Fruit fly (Drosophila melanogaster): ENCODE measurements around the gene wrd.

The wrd gene

DNA sequence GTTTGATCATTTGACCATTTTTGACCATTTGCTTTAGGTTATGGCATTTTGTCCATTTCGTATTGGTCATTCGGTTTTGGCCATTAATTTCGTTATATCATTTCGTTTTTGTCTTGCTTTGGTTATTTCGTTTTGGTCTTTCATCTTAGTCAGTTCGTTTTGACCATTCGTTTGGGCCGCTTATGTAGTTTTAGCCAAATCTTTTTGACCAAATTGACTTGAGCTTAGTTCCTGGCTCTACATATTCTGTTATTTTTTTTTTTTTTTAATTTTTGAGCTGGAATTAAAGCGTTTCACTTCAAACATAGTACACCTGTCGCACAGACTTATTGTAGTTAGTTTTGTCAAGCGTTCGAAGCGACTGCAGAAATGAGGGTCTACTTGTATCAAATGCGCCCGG, 9.2 kb upstream of the wrd start, which contains the start of gene CG14315:
CG14315 (plus strand) TSS at position 301 of the 400 bp plus-strand sequence.
- no peak for TF ChIP-seq psq (optimal IDR thresholded peaks at IDR 0.05)
- no peak for TF ChIP-seq pan (optimal IDR thresholded peaks at IDR 0.05)
- TF ChIP-seq CG8478 (optimal IDR thresholded peaks at IDR 0.05): no peak
- TF ChIP-seq EcR (GFP tag; optimal IDR thresholded peaks at IDR 0.05): no peak
- TF ChIP-seq Dll (optimal IDR thresholded peaks at IDR 0.05): no peak
- no peak for TF ChIP-seq usp (GFP tag; optimal IDR thresholded peaks at IDR 0.05)

- TF ChIP-seq psq (optimal IDR thresholded peaks at IDR 0.05) (no peak), usp (GFP tag; optimal IDR thresholded peaks at IDR 0.05) (no peak), Dll (optimal IDR thresholded peaks at IDR 0.05) (no peak)
These were observed 7.3 kb upstream of the wrd start for dm6 chr3R:18160165-18160814.

DNA sequence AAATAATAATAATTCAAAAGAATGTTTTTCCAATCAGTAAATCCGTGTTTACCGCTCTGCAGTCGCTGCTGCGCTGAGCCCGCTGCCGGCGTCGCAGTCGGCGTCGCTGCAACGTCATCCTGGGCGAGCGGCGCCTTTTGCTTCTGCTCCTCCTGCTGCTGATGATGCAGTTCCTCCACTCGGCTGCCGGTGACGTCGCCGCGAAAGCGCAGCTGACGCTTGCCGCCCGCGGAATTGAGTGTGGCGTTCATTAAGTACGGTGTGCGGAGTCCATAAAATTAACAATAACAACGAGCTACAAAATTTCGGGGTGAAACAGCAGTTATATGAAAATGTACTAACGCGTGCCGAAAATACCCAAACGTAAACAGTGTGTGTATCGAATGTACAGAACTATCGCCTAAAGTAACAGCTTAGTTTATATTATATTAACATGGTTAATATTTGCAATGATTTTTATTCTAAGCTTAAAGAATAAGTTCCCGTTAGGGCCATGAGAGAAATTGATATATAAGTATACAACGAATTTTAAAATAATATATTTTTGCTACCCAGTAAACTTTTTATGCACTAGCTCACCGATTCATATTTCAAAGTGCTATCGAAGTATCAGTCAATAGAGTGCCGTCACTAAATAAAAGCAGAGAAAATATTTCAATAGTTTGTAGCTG, 3.4 kb upstream of the wrd start, which contains the start of the genes CG7218 and Cbp20:
CG7218 (minus strand) TSS at position 346 of the 671 bp plus-strand sequence.
Cbp20 (plus strand) TSS at position 610 of the 671 bp plus-strand sequence.
- TF ChIP-seq CG8478 (optimal IDR thresholded peaks at IDR 0.05): no peak
- TF ChIP-seq pan (optimal IDR thresholded peaks at IDR 0.05): no peak
- no peak for TF ChIP-seq psq (optimal IDR thresholded peaks at IDR 0.05)
- TF ChIP-seq EcR (GFP tag; optimal IDR thresholded peaks at IDR 0.05): no peak
- no peak for TF ChIP-seq Dll (optimal IDR thresholded peaks at IDR 0.05)
- no peak for TF ChIP-seq usp (GFP tag; optimal IDR thresholded peaks at IDR 0.05)

DNA sequence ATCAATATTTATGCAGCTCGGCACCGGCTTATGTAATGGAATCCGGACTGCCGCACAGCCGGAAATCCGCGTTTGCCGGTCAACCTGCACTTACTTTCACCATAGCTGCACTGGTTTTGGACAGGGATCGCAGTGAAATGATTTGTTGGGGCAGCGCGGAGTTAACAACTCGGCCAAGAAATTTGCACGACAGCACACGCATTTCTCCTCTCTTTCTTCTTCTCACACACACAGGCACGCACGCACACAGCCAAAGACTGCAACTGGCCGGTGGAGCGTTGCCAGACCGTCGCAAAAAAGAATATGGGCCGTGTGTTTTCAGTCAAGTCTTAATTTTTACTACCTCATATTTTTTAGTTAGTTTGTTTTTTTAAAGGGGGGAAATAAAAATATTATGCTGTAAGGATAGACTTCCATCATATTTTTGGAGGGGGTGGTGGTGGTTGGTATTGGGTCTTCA, 1.3 kb upstream of the wrd start:
- TF ChIP-seq CG8478 (optimal IDR thresholded peaks at IDR 0.05) (no peak), usp (GFP tag; optimal IDR thresholded peaks at IDR 0.05) (no peak), EcR (GFP tag; optimal IDR thresholded peaks at IDR 0.05) (no peak), Dll (optimal IDR thresholded peaks at IDR 0.05) (no peak), pan (optimal IDR thresholded peaks at IDR 0.05) (no peak), psq (optimal IDR thresholded peaks at IDR 0.05) (no peak)

- no peak for TF ChIP-seq EcR (GFP tag; optimal IDR thresholded peaks at IDR 0.05)
- no peak for TF ChIP-seq pan (optimal IDR thresholded peaks at IDR 0.05)
- no peak for TF ChIP-seq CG8478 (optimal IDR thresholded peaks at IDR 0.05)
- no peak for TF ChIP-seq psq (optimal IDR thresholded peaks at IDR 0.05)
- no peak for TF ChIP-seq Dll (optimal IDR thresholded peaks at IDR 0.05)
- no peak for TF ChIP-seq usp (GFP tag; optimal IDR thresholded peaks at IDR 0.05)
These were observed 463 bp upstream of the wrd start, which contains the start of the genes CG7215 and Prx5 for dm6 chr3R:18167173-18167415. TSS of gene CG7215 (minus strand) at chr3R:18167273. TSS of gene Prx5 (minus strand) at chr3R:18167273.

DNA sequence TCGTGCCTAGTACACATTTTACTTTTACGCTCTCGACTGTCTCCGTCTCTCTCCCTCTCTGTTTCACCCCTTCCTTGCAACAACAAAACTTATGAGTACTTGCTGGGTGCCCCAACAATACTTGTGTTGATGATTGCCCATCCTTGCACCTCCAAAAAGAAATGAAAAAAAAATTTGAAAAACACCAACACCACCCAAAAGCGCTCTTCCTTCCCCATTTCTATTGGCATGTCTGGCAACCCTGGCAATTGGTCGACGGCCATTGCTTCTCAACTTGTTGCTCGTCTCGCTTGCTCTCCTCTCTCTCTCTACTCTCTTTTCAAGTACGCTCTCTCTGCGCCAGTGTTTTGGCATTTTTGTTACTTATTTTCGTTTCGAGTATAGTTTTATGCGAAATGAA, 841 bp downstream of the wrd start:
- TF ChIP-seq CG8478 (optimal IDR thresholded peaks at IDR 0.05) (no peak), Dll (optimal IDR thresholded peaks at IDR 0.05) (peak; percentile 96), usp (GFP tag; optimal IDR thresholded peaks at IDR 0.05) (no peak)

DNA sequence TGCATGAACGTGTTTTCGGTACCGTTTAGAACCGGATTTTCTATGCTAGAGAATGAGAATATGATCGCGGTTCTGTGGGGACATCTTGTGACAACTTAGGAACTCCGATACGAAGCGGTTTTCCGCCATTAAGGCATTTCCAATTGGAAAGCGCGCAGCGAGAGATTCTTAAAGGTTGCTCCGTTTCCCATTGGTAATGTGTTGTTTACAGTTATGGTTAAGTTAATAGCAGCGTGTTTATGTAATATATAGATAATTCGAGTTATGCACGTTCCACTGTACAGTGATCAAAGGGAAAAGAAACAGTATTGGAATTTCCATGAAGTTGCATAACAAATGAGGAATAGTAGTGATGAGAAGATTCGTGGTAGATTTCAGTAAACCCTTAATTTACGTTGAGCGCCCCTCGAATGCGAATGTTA, 1.4 kb downstream of the wrd start:
- TF ChIP-seq usp (GFP tag; optimal IDR thresholded peaks at IDR 0.05): no peak
- TF ChIP-seq CG8478 (optimal IDR thresholded peaks at IDR 0.05): no peak
- no peak for TF ChIP-seq psq (optimal IDR thresholded peaks at IDR 0.05)
- no peak for TF ChIP-seq EcR (GFP tag; optimal IDR thresholded peaks at IDR 0.05)
- no peak for TF ChIP-seq Dll (optimal IDR thresholded peaks at IDR 0.05)

- no peak for TF ChIP-seq usp (GFP tag; optimal IDR thresholded peaks at IDR 0.05)
- TF ChIP-seq psq (optimal IDR thresholded peaks at IDR 0.05): no peak
- no peak for TF ChIP-seq CG8478 (optimal IDR thresholded peaks at IDR 0.05)
- TF ChIP-seq pan (optimal IDR thresholded peaks at IDR 0.05): no peak
- TF ChIP-seq Dll (optimal IDR thresholded peaks at IDR 0.05): no peak
- TF ChIP-seq EcR (GFP tag; optimal IDR thresholded peaks at IDR 0.05): no peak
These were observed 2.5 kb downstream of the wrd start for dm6 chr3R:18169982-18170531.

- no peak for TF ChIP-seq EcR (GFP tag; optimal IDR thresholded peaks at IDR 0.05)
- no peak for TF ChIP-seq pan (optimal IDR thresholded peaks at IDR 0.05)
- no peak for TF ChIP-seq CG8478 (optimal IDR thresholded peaks at IDR 0.05)
- TF ChIP-seq Dll (optimal IDR thresholded peaks at IDR 0.05): no peak
- TF ChIP-seq psq (optimal IDR thresholded peaks at IDR 0.05): no peak
- no peak for TF ChIP-seq usp (GFP tag; optimal IDR thresholded peaks at IDR 0.05)
These were observed 4.7 kb downstream of the wrd start for dm6 chr3R:18171983-18172967.

- no peak for TF ChIP-seq CG8478 (optimal IDR thresholded peaks at IDR 0.05)
- no peak for TF ChIP-seq EcR (GFP tag; optimal IDR thresholded peaks at IDR 0.05)
- TF ChIP-seq psq (optimal IDR thresholded peaks at IDR 0.05): no peak
- TF ChIP-seq pan (optimal IDR thresholded peaks at IDR 0.05): no peak
- no peak for TF ChIP-seq usp (GFP tag; optimal IDR thresholded peaks at IDR 0.05)
- no peak for TF ChIP-seq Dll (optimal IDR thresholded peaks at IDR 0.05)
These were observed 15.7 kb downstream of the wrd start, which contains the start of gene cdm for dm6 chr3R:18183244-18183643. TSS of gene cdm (minus strand) at chr3R:18183479.

DNA sequence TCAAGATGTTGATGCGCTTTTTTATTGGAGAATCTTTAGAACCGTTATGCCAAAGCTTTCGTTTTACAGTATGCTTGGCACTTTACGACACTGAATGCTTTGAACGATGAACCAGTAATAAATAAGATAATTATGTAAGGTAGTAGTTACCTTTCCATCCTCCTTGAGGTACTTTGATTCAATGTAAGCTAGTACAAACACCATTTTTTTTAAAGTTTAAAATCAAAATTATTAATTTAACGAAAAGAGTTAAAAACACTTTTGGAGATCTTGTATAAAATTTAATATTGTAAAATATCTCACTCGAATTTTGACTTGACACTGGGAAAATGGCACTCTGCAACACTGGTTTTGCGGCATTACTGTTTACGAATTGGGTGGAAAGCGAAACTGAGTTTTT, 17.8 kb downstream of the wrd start, which contains the start of the genes Arp5 and CG7208:
Arp5 (plus strand) TSS at position 114 of the 400 bp plus-strand sequence.
CG7208 (minus strand) TSS at position 331 of the 400 bp plus-strand sequence.
- no peak for TF ChIP-seq CG8478 (optimal IDR thresholded peaks at IDR 0.05)
- TF ChIP-seq usp (GFP tag; optimal IDR thresholded peaks at IDR 0.05): no peak
- TF ChIP-seq Dll (optimal IDR thresholded peaks at IDR 0.05): no peak
- TF ChIP-seq pan (optimal IDR thresholded peaks at IDR 0.05): no peak
- TF ChIP-seq psq (optimal IDR thresholded peaks at IDR 0.05): no peak
- no peak for TF ChIP-seq EcR (GFP tag; optimal IDR thresholded peaks at IDR 0.05)
